Fruit fly (Drosophila melanogaster) whole organism, prepupa: ENCODE data around the gene Acp36DE.
A peak's percentile ranks its signal among the peaks of the same experiment; 100 is the strongest.

Experiments
- Blimp-1 ChIP-seq: fragments of 200-800 bp; sonication (Bioruptor generic); optimal IDR thresholded peaks from 3 replicates; lab custom pipeline; 2017; ENCODE audit warnings: missing biosample characterization, missing genetic modification characterization, mild to moderate bottlenecking, moderate library complexity, missing genetic modification reagents
- CG10631 ChIP-seq: fragments of 200-800 bp; sonication (Bioruptor generic); optimal IDR thresholded peaks from 2 replicates; lab custom pipeline; 2016; ENCODE audit warnings: missing biosample characterization, missing genetic modification characterization
- CG10669 ChIP-seq: fragments of 200-800 bp; sonication (Bioruptor generic); optimal IDR thresholded peaks from 3 replicates; lab custom pipeline; 2018; ENCODE audit warnings: missing biosample characterization, mild to moderate bottlenecking, missing genetic modification characterization, moderate library complexity
- CG11294 ChIP-seq: fragments of 200-800 bp; sonication (Bioruptor generic); IDR thresholded peaks from 2 replicates; pipeline ENCODE4 v1.3.6; 2022; ENCODE audit warnings: missing biosample characterization, missing genetic modification characterization
- CG11762 ChIP-seq: fragments of 200-800 bp; sonication (Bioruptor generic); optimal IDR thresholded peaks from 3 replicates; lab custom pipeline; 2016; ENCODE audit warnings: missing biosample characterization, missing genetic modification characterization; ENCODE audit not compliant: insufficient read depth
- CG15336 ChIP-seq: fragments of 200-800 bp; sonication (Bioruptor generic); IDR thresholded peaks from 2 replicates; pipeline ENCODE4 v1.3.6; 2022; ENCODE audit warnings: missing biosample characterization, missing genetic modification characterization
- CG1621 ChIP-seq: fragments of 200-800 bp; sonication (Bioruptor generic); optimal IDR thresholded peaks from 3 replicates; lab custom pipeline; 2018; ENCODE audit warnings: missing biosample characterization, mild to moderate bottlenecking, missing genetic modification characterization
- CG16779 ChIP-seq: fragments of 200-800 bp; sonication (Bioruptor generic); optimal IDR thresholded peaks from 3 replicates; lab custom pipeline; 2017; ENCODE audit warnings: missing biosample characterization, mild to moderate bottlenecking, missing genetic modification characterization
- CG3032 ChIP-seq: fragments of 200-800 bp; optimal IDR thresholded peaks from 2 replicates; lab custom pipeline; 2019; ENCODE audit warnings: missing biosample characterization, mild to moderate bottlenecking, missing genetic modification characterization, moderate library complexity
- CG31627 ChIP-seq: fragments of 200-800 bp; sonication (Bioruptor generic); optimal IDR thresholded peaks from 3 replicates; lab custom pipeline; 2016; ENCODE audit warnings: missing biosample characterization, missing genetic modification characterization
- CG32006 ChIP-seq: fragments of 200-800 bp; sonication (Bioruptor generic); optimal IDR thresholded peaks from 3 replicates; lab custom pipeline; 2017; ENCODE audit warnings: missing biosample characterization, mild to moderate bottlenecking, missing genetic modification characterization
- CG4318 ChIP-seq: fragments of 200-800 bp; sonication (Bioruptor generic); optimal IDR thresholded peaks from 3 replicates; lab custom pipeline; 2017; ENCODE audit warnings: missing biosample characterization, mild to moderate bottlenecking, missing genetic modification characterization
- CG6163 ChIP-seq: fragments of 200-800 bp; sonication (Bioruptor generic); IDR thresholded peaks from 3 replicates; pipeline ENCODE4 v1.3.6; 2022; ENCODE audit warnings: missing biosample characterization, missing genetic modification characterization
- CG6276 ChIP-seq: fragments of 200-800 bp; sonication (Bioruptor generic); optimal IDR thresholded peaks from 2 replicates; lab custom pipeline; 2017; ENCODE audit warnings: missing biosample characterization, mild to moderate bottlenecking, missing genetic modification characterization
- CG6792 ChIP-seq: fragments of 200-800 bp; sonication (Bioruptor generic); optimal IDR thresholded peaks from 3 replicates; lab custom pipeline; 2016; ENCODE audit warnings: missing biosample characterization, missing genetic modification characterization
- CG6808 ChIP-seq: fragments of 200-800 bp; sonication (Bioruptor generic); optimal IDR thresholded peaks from 3 replicates; lab custom pipeline; 2017; ENCODE audit warnings: missing biosample characterization, missing genetic modification characterization, mild to moderate bottlenecking, moderate library complexity, missing genetic modification reagents
- CG6854 ChIP-seq: fragments of 200-800 bp; sonication (Bioruptor generic); optimal IDR thresholded peaks from 2 replicates; lab custom pipeline; 2017; ENCODE audit warnings: missing biosample characterization, mild to moderate bottlenecking, missing genetic modification characterization
- CG7368 ChIP-seq: fragments of 200-800 bp; sonication (Bioruptor generic); optimal IDR thresholded peaks from 3 replicates; lab custom pipeline; 2016; ENCODE audit warnings: missing biosample characterization, missing genetic modification characterization
- CG8119 ChIP-seq: fragments of 200-800 bp; sonication (Bioruptor generic); IDR thresholded peaks from 3 replicates; pipeline ENCODE4 v1.3.6; 2022; ENCODE audit warnings: missing biosample characterization, missing genetic modification characterization
- Eip78C ChIP-seq: fragments of 200-800 bp; sonication (Bioruptor generic); peaks from one replicate; lab custom pipeline; 2016; ENCODE audit warnings: missing biosample characterization, missing genetic modification characterization
- Ets21C ChIP-seq: fragments of 200-800 bp; sonication (Bioruptor generic); optimal IDR thresholded peaks from 3 replicates; lab custom pipeline; 2016; ENCODE audit warnings: missing biosample characterization, missing genetic modification characterization
- Ets96B ChIP-seq: fragments of 200-800 bp; optimal IDR thresholded peaks from 2 replicates; lab custom pipeline; 2019; ENCODE audit warnings: missing biosample characterization, mild to moderate bottlenecking, missing genetic modification characterization, moderate library complexity
- Gug ChIP-seq: fragments of 200-800 bp; sonication (Bioruptor generic); IDR thresholded peaks from 2 replicates; pipeline ENCODE4 v1.3.6; 2022; ENCODE audit warnings: missing biosample characterization, missing genetic modification characterization
- Hr38 ChIP-seq: sonication (Bioruptor generic); optimal IDR thresholded peaks from 2 replicates; lab custom pipeline; 2016; ENCODE audit warnings: missing biosample characterization, missing genetic modification characterization
- Hr4 ChIP-seq: fragments of 200-800 bp; sonication (Bioruptor generic); optimal IDR thresholded peaks from 3 replicates; lab custom pipeline; 2016; ENCODE audit warnings: missing biosample characterization, missing genetic modification characterization
- Lpt ChIP-seq: fragments of 200-800 bp; sonication (Bioruptor generic); optimal IDR thresholded peaks from 3 replicates; lab custom pipeline; 2016; ENCODE audit warnings: missing biosample characterization, missing genetic modification characterization
- Met ChIP-seq: fragments of 200-800 bp; sonication (Bioruptor generic); optimal IDR thresholded peaks from 3 replicates; lab custom pipeline; 2016; ENCODE audit warnings: missing biosample characterization, missing genetic modification characterization
- OdsH ChIP-seq: fragments of 200-800 bp; sonication (Bioruptor generic); optimal IDR thresholded peaks from 3 replicates; lab custom pipeline; 2016; ENCODE audit warnings: missing biosample characterization, missing genetic modification characterization
- Smox ChIP-seq: fragments of 200-800 bp; sonication (Bioruptor generic); optimal IDR thresholded peaks from 3 replicates; lab custom pipeline; 2016; ENCODE audit warnings: missing biosample characterization, missing genetic modification characterization
- Sox14 ChIP-seq: fragments of 200-800 bp; sonication (Bioruptor generic); optimal IDR thresholded peaks from 3 replicates; lab custom pipeline; 2016; ENCODE audit warnings: missing biosample characterization, missing genetic modification characterization
- achi ChIP-seq: fragments of 200-800 bp; sonication (Bioruptor generic); optimal IDR thresholded peaks from 3 replicates; lab custom pipeline; 2016; ENCODE audit warnings: missing biosample characterization, missing genetic modification characterization
- cyc ChIP-seq: fragments of 200-800 bp; sonication (Bioruptor generic); optimal IDR thresholded peaks from 3 replicates; lab custom pipeline; 2016; ENCODE audit warnings: missing biosample characterization, missing genetic modification characterization
- dsx ChIP-seq: fragments of 200-800 bp; optimal IDR thresholded peaks from 3 replicates; lab custom pipeline; 2019; ENCODE audit warnings: missing biosample characterization, mild to moderate bottlenecking, missing genetic modification characterization, moderate library complexity; ENCODE audit not compliant: poor library complexity, severe bottlenecking
- fd59A ChIP-seq: fragments of 200-800 bp; sonication (Bioruptor generic); optimal IDR thresholded peaks from 2 replicates; lab custom pipeline; 2017; ENCODE audit warnings: missing biosample characterization, mild to moderate bottlenecking, missing genetic modification characterization, missing genetic modification reagents
- fd85E ChIP-seq: fragments of 200-800 bp; sonication (Bioruptor generic); optimal IDR thresholded peaks from 3 replicates; lab custom pipeline; 2016; ENCODE audit warnings: missing biosample characterization, missing genetic modification characterization
- fkh ChIP-seq: fragments of 200-800 bp; sonication (Bioruptor generic); optimal IDR thresholded peaks from 3 replicates; lab custom pipeline; 2017; ENCODE audit warnings: missing biosample characterization, mild to moderate bottlenecking, missing genetic modification characterization, moderate library complexity
- lz ChIP-seq: fragments of 200-800 bp; sonication (Bioruptor generic); optimal IDR thresholded peaks from 3 replicates; lab custom pipeline; 2016; ENCODE audit warnings: missing biosample characterization, missing genetic modification characterization
- net ChIP-seq: fragments of 200-800 bp; sonication (Bioruptor generic); optimal IDR thresholded peaks from 3 replicates; lab custom pipeline; 2016; ENCODE audit warnings: missing biosample characterization, missing genetic modification characterization
- pdm3 ChIP-seq: fragments of 200-800 bp; sonication (Bioruptor generic); optimal IDR thresholded peaks from 3 replicates; lab custom pipeline; 2016; ENCODE audit warnings: missing biosample characterization, missing genetic modification characterization
- salr ChIP-seq, 2 experiments: fragments of 200-800 bp; sonication (Bioruptor generic); optimal IDR thresholded peaks; 3 replicates each; lab custom pipeline; 2016 to 2018; ENCODE audit warnings: missing biosample characterization in 2 of 2, missing genetic modification characterization in 2 of 2, mild to moderate bottlenecking in 1 of 2
- spab ChIP-seq: fragments of 200-800 bp; sonication (Bioruptor generic); optimal IDR thresholded peaks from 2 replicates; lab custom pipeline; 2017; ENCODE audit warnings: missing biosample characterization, mild to moderate bottlenecking, missing genetic modification characterization, missing genetic modification reagents
- ss ChIP-seq, 2 experiments: fragments of 200-800 bp; sonication (Bioruptor generic); optimal IDR thresholded peaks; 2 replicates in 1 of 2; 3 replicates in 1 of 2; lab custom pipeline; 2017 to 2018; ENCODE audit warnings: mild to moderate bottlenecking in 2 of 2, missing biosample characterization in 2 of 2, missing genetic modification characterization in 2 of 2, moderate library complexity in 1 of 2
- svp ChIP-seq: fragments of 200-800 bp; sonication (Bioruptor generic); peaks from one replicate; lab custom pipeline; 2016; ENCODE audit warnings: missing biosample characterization, missing genetic modification characterization
- topi ChIP-seq: fragments of 200-800 bp; sonication (Bioruptor generic); optimal IDR thresholded peaks from 3 replicates; lab custom pipeline; 2016; ENCODE audit warnings: missing biosample characterization, missing genetic modification characterization

Acp36DE gene

DNA sequence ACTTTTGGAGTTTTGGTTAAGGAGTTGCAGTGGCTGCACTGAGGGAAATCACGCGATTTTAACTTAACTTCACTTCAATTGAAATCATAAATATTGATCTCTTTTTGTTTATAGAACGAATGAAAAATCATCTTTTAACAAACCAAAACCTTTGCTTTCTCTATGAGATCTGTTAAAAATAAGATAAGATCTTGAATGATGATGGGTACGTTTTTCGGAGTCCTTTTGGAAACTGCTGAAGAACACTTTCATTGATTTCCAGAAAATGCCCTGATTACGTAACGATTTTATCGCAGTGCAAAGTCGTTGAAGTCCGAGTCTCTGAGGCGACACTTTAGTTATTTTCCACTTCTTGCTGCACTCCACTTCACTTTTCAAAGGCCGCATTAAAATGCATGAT is 46.5 kb downstream of the Acp36DE start (continued):
- TF ChIP-seq dsx (GFP tag; lab: Kevin White, UChicago), result peak; percentile 78
- peak; percentile 88 for TF ChIP-seq pdm3 (GFP tag; lab: Kevin White, UChicago)
- TF ChIP-seq CG16779 (tag; lab: Kevin White, UChicago), result peak; percentile 67
- TF ChIP-seq topi (GFP tag; lab: Kevin White, UChicago), result peak; percentile 93
- TF ChIP-seq Hr38, result no peak
- peak; percentile 81 for TF ChIP-seq net (GFP tag; lab: Kevin White, UChicago)
- TF ChIP-seq CG6808 (GFP tag; lab: Kevin White, UChicago), result peak; percentile 91
- peak; percentile 93 for TF ChIP-seq cyc
- peak; percentile 89 for TF ChIP-seq CG6792 (GFP tag; lab: Kevin White, UChicago)
- peak; percentile 92 for TF ChIP-seq Ets96B
- peak; percentile 90 for TF ChIP-seq Ets21C (GFP tag; lab: Kevin White, UChicago)
- TF ChIP-seq fd85E (GFP tag; lab: Kevin White, UChicago), result peak; percentile 67
- TF ChIP-seq salr (GFP tag; optimal IDR thresholded peaks at IDR 0.05; lab: Kevin White, UChicago), result peak; percentile 77 to 87
- peak; percentile 78 for TF ChIP-seq CG4318 (GFP tag; lab: Kevin White, UChicago)
- TF ChIP-seq svp (GFP tag; lab: Kevin White, UChicago), result peak; percentile 97
- peak; percentile 85 for TF ChIP-seq achi (GFP tag; lab: Kevin White, UChicago)
- TF ChIP-seq CG15336 (GFP tag; lab: Robert Waterston, UW), result peak; percentile 67
- peak; percentile 79 for TF ChIP-seq CG11762 (GFP tag; lab: Kevin White, UChicago)
- peak; percentile 67 for TF ChIP-seq Hr4 (GFP tag; lab: Kevin White, UChicago)
- peak; percentile 94 for TF ChIP-seq Met (GFP tag; lab: Kevin White, UChicago)
- TF ChIP-seq Sox14 (GFP tag; lab: Kevin White, UChicago), result peak; percentile 93
- peak; percentile 81 for TF ChIP-seq CG32006
- TF ChIP-seq CG8119 (GFP tag; lab: Robert Waterston, UW), result peak; percentile 75
- TF ChIP-seq CG10631, result peak; percentile 91
- peak; percentile 84 for TF ChIP-seq CG6854
- TF ChIP-seq spab (GFP tag; lab: Kevin White, UChicago), result peak; percentile 89

DNA sequence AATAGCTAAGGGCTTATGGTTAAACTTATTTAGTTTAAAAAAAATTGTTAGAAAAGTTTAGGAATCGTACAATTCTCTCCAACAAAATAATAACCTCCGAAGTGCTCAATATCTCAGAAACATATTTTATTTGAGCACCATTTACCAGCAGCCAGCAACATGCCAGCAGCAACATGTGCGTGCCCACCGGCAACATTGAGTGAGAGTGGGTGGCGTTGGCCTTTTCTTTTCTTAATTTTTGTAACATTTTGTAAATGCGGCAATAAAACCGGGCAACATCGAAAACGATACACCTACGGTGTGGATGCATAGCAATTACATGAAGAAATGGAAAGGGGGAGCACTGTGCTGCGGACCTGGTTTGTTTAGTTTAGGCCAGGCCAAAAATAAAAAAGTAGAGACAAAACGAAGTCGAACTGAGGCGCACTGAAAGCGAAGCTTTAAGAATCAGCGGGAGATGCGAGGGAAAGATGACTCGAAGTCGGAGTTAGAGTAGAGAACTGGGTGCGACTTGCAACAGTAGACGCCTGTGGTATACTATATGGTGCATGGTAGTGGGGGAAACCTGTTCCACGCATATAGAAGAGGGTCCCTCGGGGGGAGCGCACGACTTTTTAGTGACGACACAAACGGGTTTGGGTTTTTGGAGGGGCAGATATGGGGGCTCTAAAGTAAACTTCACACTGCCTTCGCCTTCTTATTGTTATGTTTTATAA is 47.1 kb downstream of the Acp36DE start:
- TF ChIP-seq Eip78C (GFP tag; lab: Kevin White, UChicago), result peak; percentile 15
- peak; percentile 33 for TF ChIP-seq fkh
- peak; percentile 8 for TF ChIP-seq Lpt (GFP tag; lab: Kevin White, UChicago)
- TF ChIP-seq svp (GFP tag; lab: Kevin White, UChicago), result peak; percentile 25
- TF ChIP-seq Blimp-1 (GFP tag; lab: Kevin White, UChicago), result no peak

DNA sequence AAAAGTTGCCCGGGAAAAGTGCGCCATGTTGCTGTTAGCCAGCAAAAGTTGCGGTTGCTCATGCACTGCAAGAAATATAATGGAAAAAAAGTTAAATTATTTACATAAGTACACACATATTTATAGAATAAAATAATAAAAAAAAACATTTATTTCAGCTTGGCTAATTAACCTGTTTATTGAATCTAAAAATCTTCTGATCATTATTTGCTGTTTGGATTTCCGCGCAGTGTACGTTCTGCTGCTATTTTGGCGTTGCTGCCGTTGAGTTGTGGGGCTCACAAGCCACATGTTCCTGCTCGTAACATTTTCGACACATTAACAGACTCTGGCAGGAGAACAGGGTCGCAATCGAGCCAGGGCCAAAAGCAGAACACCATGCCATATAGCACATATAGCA is 48.3 kb downstream of the Acp36DE start:
- TF ChIP-seq spab (GFP tag; lab: Kevin White, UChicago), result peak; percentile 86
- no peak for TF ChIP-seq fkh
- TF ChIP-seq CG3032 (tag; lab: Kevin White, UChicago), result peak; percentile 85
- TF ChIP-seq OdsH (GFP tag; lab: Kevin White, UChicago), result peak; percentile 84
- TF ChIP-seq CG6792 (GFP tag; lab: Kevin White, UChicago), result peak; percentile 75
- peak; percentile 37 for TF ChIP-seq CG16779 (tag; lab: Kevin White, UChicago)
- TF ChIP-seq salr (GFP tag; optimal IDR thresholded peaks at IDR 0.05; lab: Kevin White, UChicago), result peak in 1 of 2 experiments; percentile 63
- no peak for TF ChIP-seq fd85E (GFP tag; lab: Kevin White, UChicago)
- TF ChIP-seq CG31627 (GFP tag; lab: Kevin White, UChicago), result peak; percentile 64
- peak; percentile 87 for TF ChIP-seq CG6808 (GFP tag; lab: Kevin White, UChicago)
- TF ChIP-seq Met (GFP tag; lab: Kevin White, UChicago), result peak; percentile 85
- peak; percentile 78 for TF ChIP-seq CG6276 (GFP tag; lab: Kevin White, UChicago)
- peak; percentile 82 for TF ChIP-seq CG8119 (GFP tag; lab: Robert Waterston, UW)
- TF ChIP-seq CG1621 (tag; lab: Kevin White, UChicago), result peak; percentile 62
- TF ChIP-seq fd59A (GFP tag; lab: Kevin White, UChicago), result peak; percentile 71
- no peak for TF ChIP-seq Ets21C (GFP tag; lab: Kevin White, UChicago)
- peak; percentile 62 for TF ChIP-seq Sox14 (GFP tag; lab: Kevin White, UChicago)
- TF ChIP-seq CG11294 (GFP tag; lab: Robert Waterston, UW), result peak; percentile 64
- peak; percentile 73 for TF ChIP-seq svp (GFP tag; lab: Kevin White, UChicago)
- TF ChIP-seq CG6854, result peak; percentile 11
- peak; percentile 87 for TF ChIP-seq CG6163 (GFP tag; lab: Robert Waterston, UW)
- peak; percentile 55 for TF ChIP-seq CG7368 (GFP tag; lab: Kevin White, UChicago)
- TF ChIP-seq CG10669 (GFP tag; lab: Kevin White, UChicago), result peak; percentile 75
- TF ChIP-seq lz, result peak; percentile 76
- TF ChIP-seq ss (GFP tag; optimal IDR thresholded peaks at IDR 0.05; lab: Kevin White, UChicago), result peak; percentile 54 to 62
- TF ChIP-seq CG11762 (GFP tag; lab: Kevin White, UChicago), result peak; percentile 70
- peak; percentile 82 for TF ChIP-seq achi (GFP tag; lab: Kevin White, UChicago)
- TF ChIP-seq Eip78C (GFP tag; lab: Kevin White, UChicago), result peak; percentile 91
- peak; percentile 41 for TF ChIP-seq Gug (GFP tag; lab: Robert Waterston, UW)
- TF ChIP-seq CG4318 (GFP tag; lab: Kevin White, UChicago), result peak; percentile 71
- peak; percentile 68 for TF ChIP-seq Smox (GFP tag; lab: Kevin White, UChicago)
